Worm (Caenorhabditis elegans) whole organism, midembryonic: ENCODE measurements around the gene hst-3.2.
A peak's percentile ranks its signal among the peaks of the same experiment; 100 is the strongest.

ENCODE experiments used
- cog-1 ChIP-seq: sonication (generic microtip); optimal IDR thresholded peaks from 2 replicates; lab custom pipeline; 2016; ENCODE audit warnings: missing genetic modification characterization, missing compliant biosample characterization
- flt-1 ChIP-seq: fragments of 200-800 bp; sonication (Bioruptor generic); IDR thresholded peaks from 2 replicates; pipeline ENCODE4 v1.3.6; 2022; ENCODE audit warnings: missing genetic modification characterization, missing compliant biosample characterization
- klf-2 ChIP-seq: fragments of 200-800 bp; sonication (Bioruptor generic); conservative IDR thresholded peaks from 2 replicates; pipeline ENCODE4 v1.3.6; 2022; ENCODE audit warnings: missing genetic modification reagents, missing genetic modification characterization, missing compliant biosample characterization
- med-1 ChIP-seq: sonication (generic microtip); optimal IDR thresholded peaks from 2 replicates; lab custom pipeline; 2017; ENCODE audit warnings: missing genetic modification characterization, mild to moderate bottlenecking, missing compliant biosample characterization, antibody characterized with exemption, missing genetic modification reagents; ENCODE audit not compliant: insufficient read depth
- ref-1 ChIP-seq: fragments of 200-800 bp; sonication (Bioruptor generic); conservative IDR thresholded peaks from 2 replicates; pipeline ENCODE4 v1.3.6; 2022; ENCODE audit warnings: missing genetic modification reagents, missing genetic modification characterization, missing compliant biosample characterization
- ztf-23 ChIP-seq: fragments of 200-800 bp; sonication (Bioruptor generic); IDR thresholded peaks from 2 replicates; pipeline ENCODE4 v1.3.6; 2022; ENCODE audit warnings: missing genetic modification reagents, missing genetic modification characterization, missing compliant biosample characterization
- ztf-29 ChIP-seq: fragments of 200-800 bp; sonication (Bioruptor generic); IDR thresholded peaks from 2 replicates; pipeline ENCODE4 v1.3.6; 2022; ENCODE audit warnings: missing genetic modification reagents, missing genetic modification characterization, missing compliant biosample characterization

ce11 chrX:2885318-2885908, 38.4 kb downstream of the hst-3.2 start, which contains the start of gene vang-1:
- TF ChIP-seq ztf-23 (GFP tag; lab: Robert Waterston, UW) (peak; percentile 54; the same call in 1 of the 2 replicates), cog-1 (tag; lab: Kevin White, UChicago) (peak; percentile 59), flt-1 (GFP tag; lab: Robert Waterston, UW) (peak; percentile 83), ref-1 (GFP tag; lab: Robert Waterston, UW) (no peak), med-1 (GFP tag; lab: Kevin White, UChicago) (no peak), klf-2 (0 out of 2 replicates have a peak, but pooled peaks have one; percentile 60), ztf-29 (peak; percentile 69)
